Worm (Caenorhabditis elegans): ENCODE measurements around the gene srt-65.

srt-65 gene

ce11 chrV:5146394-5146793 lies 26.3 kb downstream of the srt-65 start, which contains the start of gene F14F9.6:
Gene F14F9.6, minus strand, starts transcription at chrV:5146494.
- TF ChIP-seq ahr-1 (tag; optimal IDR thresholded peaks at IDR 0.05): no peak

- no peak for TF ChIP-seq rnt-1 (tag; optimal IDR thresholded peaks at IDR 0.05)
- TF ChIP-seq ceh-19 (GFP tag; optimal IDR thresholded peaks at IDR 0.05): no peak
- TF ChIP-seq ceh-48 (tag; optimal IDR thresholded peaks at IDR 0.05): no peak
- no peak for TF ChIP-seq mec-3 (tag; optimal IDR thresholded peaks at IDR 0.05; ENCODE audit: borderline replicate concordance)
- no peak for TF ChIP-seq F13H6.1 (tag; optimal IDR thresholded peaks at IDR 0.05)
- TF ChIP-seq ref-2 (tag; optimal IDR thresholded peaks at IDR 0.05): no peak
- no peak for TF ChIP-seq madf-2 (tag; optimal IDR thresholded peaks at IDR 0.05)
Observed at ce11 chrV:5144541-5144940, 28.2 kb downstream of the srt-65 start, which contains the start of gene F14F9.2. Gene F14F9.2, plus strand, starts transcription at chrV:5144841.

ce11 chrV:5143785-5144184 lies 28.9 kb downstream of the srt-65 start, which contains the start of gene srh-129:
Gene srh-129, minus strand, starts transcription at chrV:5143885.
- TF ChIP-seq tbx-2 (tag; optimal IDR thresholded peaks at IDR 0.05) (no peak), mec-3 (tag; optimal IDR thresholded peaks at IDR 0.05; ENCODE audit: borderline replicate concordance) (no peak)

ce11 chrV:5137919-5138318 lies 34.8 kb downstream of the srt-65 start, which contains the start of gene F14F9.3:
Gene F14F9.3, plus strand, starts transcription at chrV:5138219.
- TF ChIP-seq T23F11.4 (GFP tag; optimal IDR thresholded peaks at IDR 0.05) (no peak), fkh-10 (GFP tag; optimal IDR thresholded peaks at IDR 0.05) (no peak), nfya-1 (tag; optimal IDR thresholded peaks at IDR 0.05) (no peak), C08G9.2 (tag; optimal IDR thresholded peaks at IDR 0.05) (no peak), gmeb-2 (tag; optimal IDR thresholded peaks at IDR 0.05) (no peak), sox-2 (GFP tag; IDR thresholded peaks at IDR 0.05) (no peak), ceh-24 (tag; optimal IDR thresholded peaks at IDR 0.05) (no peak), hlh-30 (tag; optimal IDR thresholded peaks at IDR 0.05; ENCODE audit: insufficient read depth) (no peak)

- no peak for TF ChIP-seq fax-1 (tag; optimal IDR thresholded peaks at IDR 0.05)
Observed at ce11 chrV:5132441-5132840, 40.3 kb downstream of the srt-65 start, which contains the start of gene F14F9.4. Gene F14F9.4, plus strand, starts transcription at chrV:5132741.

- TF ChIP-seq C38D4.7 (GFP tag; optimal IDR thresholded peaks at IDR 0.05): no peak
- TF ChIP-seq ceh-22 (tag; optimal IDR thresholded peaks at IDR 0.05): no peak
- no peak for TF ChIP-seq pag-3 (tag; optimal IDR thresholded peaks at IDR 0.05; ENCODE audit: borderline replicate concordance)
- TF ChIP-seq nhr-11 (tag; optimal IDR thresholded peaks at IDR 0.05): no peak
- TF ChIP-seq ceh-9 (tag; optimal IDR thresholded peaks at IDR 0.05): no peak
- no peak for TF ChIP-seq pax-1 (tag; optimal IDR thresholded peaks at IDR 0.05)
- TF ChIP-seq tbx-2 (tag; optimal IDR thresholded peaks at IDR 0.05): no peak
- no peak for TF ChIP-seq T23F11.4 (GFP tag; optimal IDR thresholded peaks at IDR 0.05)
Observed at ce11 chrV:5131380-5131779, 41.4 kb downstream of the srt-65 start.

- no peak for TF ChIP-seq zip-5 (tag; optimal IDR thresholded peaks at IDR 0.05)
- TF ChIP-seq unc-42 (tag; optimal IDR thresholded peaks at IDR 0.05): no peak
- no peak for TF ChIP-seq pha-4 (tag; optimal IDR thresholded peaks at IDR 0.05)
- no peak for TF ChIP-seq ama-1 (optimal IDR thresholded peaks at IDR 0.05)
- no peak for TF ChIP-seq ttx-3 (tag; optimal IDR thresholded peaks at IDR 0.05)
- TF ChIP-seq hlh-6 (tag; optimal IDR thresholded peaks at IDR 0.05): no peak
- TF ChIP-seq lim-6 (tag; optimal IDR thresholded peaks at IDR 0.05): no peak
- no peak for TF ChIP-seq ceh-9 (tag; optimal IDR thresholded peaks at IDR 0.05)
- TF ChIP-seq sdc-2 (tag; optimal IDR thresholded peaks at IDR 0.05): no peak
- TF ChIP-seq T23F11.4 (GFP tag; optimal IDR thresholded peaks at IDR 0.05): no peak
- TF ChIP-seq ceh-14 (tag; optimal IDR thresholded peaks at IDR 0.05): no peak
- TF ChIP-seq hlh-13 (GFP tag; optimal IDR thresholded peaks at IDR 0.05): no peak
- TF ChIP-seq F13H6.1 (tag; optimal IDR thresholded peaks at IDR 0.05): no peak
- no peak for TF ChIP-seq ceh-6 (GFP tag; optimal IDR thresholded peaks at IDR 0.05)
- no peak for TF ChIP-seq ceh-31 (tag; optimal IDR thresholded peaks at IDR 0.05)
- no peak for TF ChIP-seq elt-2 (tag; optimal IDR thresholded peaks at IDR 0.05)
Observed at ce11 chrV:5130018-5130417, 42.7 kb downstream of the srt-65 start, which contains the start of gene F14F9.8. Gene F14F9.8, plus strand, starts transcription at chrV:5130318.

All from whole organism, late embryonic.